Worm (Caenorhabditis elegans) whole organism, L1 larva: Measurements from ENCODE around the gene F46B6.5.

ENCODE experiments used
- C16A3.4 ChIP-seq: fragments of 150-350 bp; optimal IDR thresholded peaks from 2 replicates; lab custom pipeline; 2014; ENCODE audit warnings: missing biosample characterization, missing genetic modification characterization
- C34B4.2 ChIP-seq: sonication (generic microtip); optimal IDR thresholded peaks from 2 replicates; lab custom pipeline; 2017; ENCODE audit warnings: mild to moderate bottlenecking, missing genetic modification characterization, missing compliant biosample characterization
- F16B12.6 ChIP-seq: fragments of 150-350 bp; optimal IDR thresholded peaks from 2 replicates; lab custom pipeline; 2014; ENCODE audit warnings: missing biosample characterization, missing genetic modification characterization
- ama-1 ChIP-seq: fragments of 150-350 bp; optimal IDR thresholded peaks from 2 replicates; lab custom pipeline; 2014
- blmp-1 ChIP-seq: fragments of 150-350 bp; optimal IDR thresholded peaks from 2 replicates; lab custom pipeline; 2014; ENCODE audit warnings: missing biosample characterization, missing genetic modification characterization
- ceh-82 ChIP-seq, 3 experiments: fragments of 150-350 bp in 1 of 3; sonication (generic microtip) in 2 of 3; optimal IDR thresholded peaks; 2 replicates each; lab custom pipeline; 2014 to 2017; ENCODE audit warnings: missing biosample characterization in 3 of 3, missing genetic modification characterization in 3 of 3
- ceh-88 ChIP-seq: fragments of 200-800 bp; sonication (Bioruptor generic); IDR thresholded peaks from 2 replicates; pipeline ENCODE4 v1.3.6; 2022; ENCODE audit warnings: missing genetic modification characterization, missing compliant biosample characterization
- dsc-1 ChIP-seq: sonication (generic microtip); optimal IDR thresholded peaks from 2 replicates; lab custom pipeline; 2016; ENCODE audit warnings: mild to moderate bottlenecking, missing genetic modification characterization, missing compliant biosample characterization
- efl-1 ChIP-seq, 4 experiments: fragments of 150-350 bp; optimal IDR thresholded peaks in 3 of 4; peaks in 1 of 4; 1 replicate in 1 of 4; 2 replicates in 3 of 4; lab custom pipeline; 2014; ENCODE audit warnings: missing biosample characterization in 2 of 4, missing genetic modification characterization in 2 of 4, missing genetic modification reagents in 2 of 4
- efl-3 ChIP-seq: fragments of 200-800 bp; sonication (Bioruptor generic); optimal IDR thresholded peaks from 2 replicates; lab custom pipeline; 2018; ENCODE audit warnings: mild to moderate bottlenecking, missing genetic modification characterization, missing compliant biosample characterization
- egl-27 ChIP-seq, 2 experiments: fragments of 150-350 bp in 1 of 2; sonication (generic microtip); optimal IDR thresholded peaks; 3 replicates each; lab custom pipeline; 2017 to 2018; ENCODE audit warnings: missing biosample characterization in 2 of 2, missing genetic modification characterization in 2 of 2, missing genetic modification reagents in 2 of 2
- elt-2 ChIP-seq: sonication (generic microtip); optimal IDR thresholded peaks from 2 replicates; lab custom pipeline; 2016; ENCODE audit warnings: missing genetic modification characterization, mild to moderate bottlenecking, inconsistent platforms, missing compliant biosample characterization, missing genetic modification reagents
- fkh-10 ChIP-seq: sonication (generic microtip); optimal IDR thresholded peaks from 2 replicates; lab custom pipeline; 2017; ENCODE audit warnings: missing biosample characterization, missing genetic modification reagents, missing genetic modification characterization
- fkh-8 ChIP-seq: sonication (generic microtip); optimal IDR thresholded peaks from 2 replicates; lab custom pipeline; 2016; ENCODE audit warnings: mild to moderate bottlenecking, missing genetic modification characterization, missing compliant biosample characterization
- fos-1 ChIP-seq: fragments of 150-350 bp; optimal IDR thresholded peaks from 2 replicates; lab custom pipeline; 2014; ENCODE audit warnings: missing biosample characterization, missing genetic modification characterization
- hlh-17 ChIP-seq: fragments of 200-800 bp; sonication (Bioruptor generic); optimal IDR thresholded peaks from 2 replicates; lab custom pipeline; 2018; ENCODE audit warnings: missing genetic modification characterization, mild to moderate bottlenecking, missing compliant biosample characterization, moderate library complexity, borderline replicate concordance
- hlh-4 ChIP-seq: sonication (generic microtip); optimal IDR thresholded peaks from 2 replicates; lab custom pipeline; 2016; ENCODE audit warnings: mild to moderate bottlenecking, missing genetic modification characterization, missing compliant biosample characterization
- irx-1 ChIP-seq: sonication (generic microtip); optimal IDR thresholded peaks from 2 replicates; lab custom pipeline; 2016; ENCODE audit warnings: missing genetic modification characterization, missing compliant biosample characterization
- isw-1 ChIP-seq: fragments of 200-800 bp; sonication (Bioruptor generic); IDR thresholded peaks from 2 replicates; pipeline ENCODE4 v1.3.6; 2022; ENCODE audit warnings: missing genetic modification characterization, missing compliant biosample characterization
- jun-1 ChIP-seq: fragments of 150-350 bp; optimal IDR thresholded peaks from 2 replicates; lab custom pipeline; 2014; ENCODE audit warnings: missing biosample characterization, missing genetic modification reagents, missing genetic modification characterization
- lin-13 ChIP-seq: fragments of 150-350 bp; optimal IDR thresholded peaks from 2 replicates; lab custom pipeline; 2014; ENCODE audit warnings: missing biosample characterization, missing genetic modification reagents, missing genetic modification characterization
- lin-39 ChIP-seq: fragments of 150-350 bp; optimal IDR thresholded peaks from 2 replicates; lab custom pipeline; 2014; ENCODE audit warnings: missing biosample characterization, missing genetic modification reagents, missing genetic modification characterization
- lsy-2 ChIP-seq, 2 experiments: fragments of 150-350 bp; optimal IDR thresholded peaks; 2 replicates each; lab custom pipeline; 2014; ENCODE audit warnings: missing biosample characterization in 2 of 2, missing genetic modification characterization in 2 of 2
- nhr-11 ChIP-seq: fragments of 150-350 bp; optimal IDR thresholded peaks from 2 replicates; lab custom pipeline; 2014; ENCODE audit warnings: missing biosample characterization, missing genetic modification characterization
- nhr-12 ChIP-seq: sonication (generic microtip); optimal IDR thresholded peaks from 2 replicates; lab custom pipeline; 2017; ENCODE audit warnings: missing biosample characterization, missing genetic modification characterization
- nhr-19 ChIP-seq: fragments of 200-800 bp; sonication (Bioruptor generic); conservative IDR thresholded peaks from 2 replicates; pipeline ENCODE4 v1.3.6; 2022; ENCODE audit warnings: missing genetic modification characterization, missing compliant biosample characterization
- nhr-20 ChIP-seq: sonication (generic microtip); optimal IDR thresholded peaks from 2 replicates; lab custom pipeline; 2016; ENCODE audit warnings: mild to moderate bottlenecking, missing genetic modification characterization, missing compliant biosample characterization
- nhr-237 ChIP-seq: fragments of 150-350 bp; optimal IDR thresholded peaks from 2 replicates; lab custom pipeline; 2014; ENCODE audit warnings: missing biosample characterization, missing genetic modification characterization
- nhr-47 ChIP-seq: sonication (generic microtip); optimal IDR thresholded peaks from 2 replicates; lab custom pipeline; 2016; ENCODE audit warnings: mild to moderate bottlenecking, missing genetic modification characterization, moderate library complexity, missing compliant biosample characterization
- nhr-76 ChIP-seq: sonication (generic microtip); optimal IDR thresholded peaks from 2 replicates; lab custom pipeline; 2017; ENCODE audit warnings: missing biosample characterization, missing genetic modification characterization
- nhr-85 ChIP-seq: sonication (generic microtip); peaks from one replicate; lab custom pipeline; 2016; ENCODE audit warnings: missing genetic modification characterization, inconsistent platforms, missing compliant biosample characterization
- nhr-90 ChIP-seq: sonication (generic microtip); optimal IDR thresholded peaks from 2 replicates; lab custom pipeline; 2016; ENCODE audit warnings: mild to moderate bottlenecking, missing genetic modification characterization, missing compliant biosample characterization; ENCODE audit not compliant: poor library complexity
- skn-1 ChIP-seq: fragments of 150-350 bp; optimal IDR thresholded peaks from 2 replicates; lab custom pipeline; 2014; ENCODE audit warnings: missing biosample characterization, missing genetic modification characterization
- snpc-4 ChIP-seq: fragments of 150-350 bp; optimal IDR thresholded peaks from 2 replicates; lab custom pipeline; 2014; ENCODE audit warnings: missing biosample characterization, missing genetic modification characterization
- snu-23 ChIP-seq: sonication (generic microtip); optimal IDR thresholded peaks from 2 replicates; lab custom pipeline; 2016; ENCODE audit warnings: missing genetic modification characterization, missing compliant biosample characterization
- sox-4 ChIP-seq: sonication (generic microtip); optimal IDR thresholded peaks from 2 replicates; lab custom pipeline; 2016; ENCODE audit warnings: missing genetic modification characterization, missing compliant biosample characterization
- sup-37 ChIP-seq: fragments of 200-800 bp; sonication (Bioruptor generic); optimal IDR thresholded peaks from 2 replicates; lab custom pipeline; 2018; ENCODE audit warnings: mild to moderate bottlenecking, missing genetic modification characterization, missing compliant biosample characterization
- tbx-2 ChIP-seq: sonication (generic microtip); optimal IDR thresholded peaks from 2 replicates; lab custom pipeline; 2016; ENCODE audit warnings: missing genetic modification characterization, missing compliant biosample characterization
- tlp-1 ChIP-seq: fragments of 150-350 bp; optimal IDR thresholded peaks from 2 replicates; lab custom pipeline; 2014; ENCODE audit warnings: missing biosample characterization, missing genetic modification characterization
- unc-130 ChIP-seq: fragments of 150-350 bp; optimal IDR thresholded peaks from 2 replicates; lab custom pipeline; 2017; ENCODE audit warnings: missing biosample characterization, missing genetic modification characterization, inconsistent platforms
- unc-86 ChIP-seq: sonication (generic microtip); optimal IDR thresholded peaks from 2 replicates; lab custom pipeline; 2016; ENCODE audit warnings: missing genetic modification characterization, missing compliant biosample characterization
- unc-98 ChIP-seq: fragments of 200-800 bp; sonication (Bioruptor generic); IDR thresholded peaks from 2 replicates; pipeline ENCODE4 v1.3.6; 2022; ENCODE audit warnings: missing genetic modification characterization, missing compliant biosample characterization
- vab-15 ChIP-seq: sonication (generic microtip); optimal IDR thresholded peaks from 2 replicates; lab custom pipeline; 2017; ENCODE audit warnings: missing genotype, mild to moderate bottlenecking, missing genetic modification characterization, missing compliant biosample characterization
- xbp-1 ChIP-seq: sonication (generic microtip); optimal IDR thresholded peaks from 2 replicates; lab custom pipeline; 2016; ENCODE audit warnings: missing genetic modification characterization, missing compliant biosample characterization
- zag-1 ChIP-seq: fragments of 150-350 bp; optimal IDR thresholded peaks from 2 replicates; lab custom pipeline; 2014; ENCODE audit warnings: missing biosample characterization, missing genetic modification characterization
- zip-4 ChIP-seq: fragments of 200-800 bp; sonication (Bioruptor generic); optimal IDR thresholded peaks from 2 replicates; lab custom pipeline; 2018; ENCODE audit warnings: mild to moderate bottlenecking, missing genetic modification characterization, moderate library complexity, missing compliant biosample characterization
- ztf-11 ChIP-seq, 2 experiments: sonication (generic microtip); optimal IDR thresholded peaks; 2 replicates each; lab custom pipeline; 2016 to 2017; ENCODE audit warnings: missing genetic modification characterization in 2 of 2, missing biosample characterization in 1 of 2, missing compliant biosample characterization in 1 of 2
- ztf-4 ChIP-seq: fragments of 150-350 bp; optimal IDR thresholded peaks from 2 replicates; lab custom pipeline; 2014; ENCODE audit warnings: missing biosample characterization, missing genetic modification characterization

F46B6.5 gene

DNA sequence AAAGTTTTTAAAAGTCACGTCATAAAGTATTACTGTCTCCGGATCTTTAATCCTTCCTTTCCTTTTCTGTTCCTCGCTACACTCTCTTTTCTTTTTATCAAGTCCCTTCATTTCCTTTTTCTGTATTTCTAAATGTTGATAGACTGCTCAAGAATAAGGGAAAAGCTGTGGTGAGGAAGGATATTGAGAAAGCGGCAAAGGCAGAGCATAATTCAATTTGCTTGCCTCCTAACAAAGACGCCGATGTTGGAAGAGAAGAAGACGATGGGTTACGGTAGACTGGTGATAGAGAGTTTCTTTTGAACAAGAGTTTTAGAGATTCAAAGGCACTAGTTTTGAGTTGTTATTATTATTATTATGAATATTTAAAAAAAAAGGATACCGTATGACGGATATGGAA lies 17.2 kb downstream of the F46B6.5 start (continued):
- peak; percentile 48 to 85 for TF ChIP-seq lsy-2 (tag; optimal IDR thresholded peaks at IDR 0.05; lab: Kevin White, UChicago)
- TF ChIP-seq nhr-11, result no peak
- TF ChIP-seq tbx-2 (tag; lab: Kevin White, UChicago), result peak; percentile 17
- TF ChIP-seq sox-4 (tag; lab: Kevin White, UChicago), result no peak
- TF ChIP-seq nhr-19 (GFP tag; lab: Robert Waterston, UW), result no peak
- TF ChIP-seq sup-37 (GFP tag; lab: Kevin White, UChicago), result no peak
- peak; percentile 30 for TF ChIP-seq nhr-47 (tag; lab: Kevin White, UChicago)
- no peak for TF ChIP-seq vab-15 (tag; lab: Kevin White, UChicago)
- no peak for TF ChIP-seq elt-2 (tag; lab: Kevin White, UChicago)
- no peak for TF ChIP-seq zag-1 (tag; lab: Kevin White, UChicago)
- peak; percentile 98 for TF ChIP-seq fkh-10 (GFP tag; lab: Kevin White, UChicago)
- TF ChIP-seq ceh-82 (tag; optimal IDR thresholded peaks at IDR 0.05; lab: Kevin White, UChicago), result no peak
- TF ChIP-seq unc-98, result no peak
- TF ChIP-seq tlp-1 (tag; lab: Kevin White, UChicago), result no peak
- no peak for TF ChIP-seq fkh-8 (tag; lab: Kevin White, UChicago)
- no peak for TF ChIP-seq F16B12.6
- no peak for TF ChIP-seq hlh-4
- no peak for TF ChIP-seq blmp-1 (tag; lab: Kevin White, UChicago)
- TF ChIP-seq nhr-237, result no peak
- no peak for TF ChIP-seq efl-3 (GFP tag; lab: Kevin White, UChicago)
- no peak for TF ChIP-seq dsc-1 (tag; lab: Kevin White, UChicago)
- TF ChIP-seq nhr-90 (tag; lab: Kevin White, UChicago), result no peak
- peak in 1 of 2 experiments; percentile 8 for TF ChIP-seq efl-1 (optimal IDR thresholded peaks at IDR 0.05; lab: Kevin White, UChicago)
- TF ChIP-seq efl-1 (GFP tag; optimal IDR thresholded peaks at IDR 0.05 in 1 of 2; lab: Kevin White, UChicago), result no peak
- no peak for TF ChIP-seq jun-1
- TF ChIP-seq lin-39 (tag; lab: Kevin White, UChicago), result no peak
- no peak for TF ChIP-seq ceh-88
- TF ChIP-seq skn-1 (tag; lab: Kevin White, UChicago), result no peak
- no peak for TF ChIP-seq isw-1 (GFP tag; lab: Robert Waterston, UW)
- TF ChIP-seq unc-130, result no peak
- no peak for TF ChIP-seq C34B4.2
- no peak for TF ChIP-seq ztf-11 (tag; optimal IDR thresholded peaks at IDR 0.05; lab: Kevin White, UChicago)
- no peak for TF ChIP-seq snu-23 (GFP tag; lab: Kevin White, UChicago)
- TF ChIP-seq ama-1 (lab: Kevin White, UChicago), result no peak
- no peak for TF ChIP-seq nhr-12
- TF ChIP-seq xbp-1 (tag; lab: Kevin White, UChicago), result no peak

ce11 chrV:9764552-9764951 lies 18.3 kb downstream of the F46B6.5 start:
- no peak for TF ChIP-seq nhr-20 (tag; lab: Kevin White, UChicago)
- TF ChIP-seq sox-4 (tag; lab: Kevin White, UChicago), result no peak
- no peak for TF ChIP-seq efl-1 (optimal IDR thresholded peaks at IDR 0.05; lab: Kevin White, UChicago)
- TF ChIP-seq efl-1 (GFP tag; optimal IDR thresholded peaks at IDR 0.05 in 1 of 2; lab: Kevin White, UChicago), result peak in 1 of 2 experiments; percentile 30
- TF ChIP-seq unc-86 (tag; lab: Kevin White, UChicago), result no peak

- no peak for TF ChIP-seq zip-4 (GFP tag; lab: Kevin White, UChicago)
- TF ChIP-seq unc-86 (tag; lab: Kevin White, UChicago), result no peak
- TF ChIP-seq irx-1 (tag; lab: Kevin White, UChicago), result no peak
- no peak for TF ChIP-seq egl-27 (tag; optimal IDR thresholded peaks at IDR 0.05; lab: Kevin White, UChicago)
- TF ChIP-seq hlh-17 (GFP tag; lab: Kevin White, UChicago), result no peak
- TF ChIP-seq efl-1 (optimal IDR thresholded peaks at IDR 0.05; lab: Kevin White, UChicago), result no peak
- no peak for TF ChIP-seq efl-1 (GFP tag; optimal IDR thresholded peaks at IDR 0.05 in 1 of 2; lab: Kevin White, UChicago)
- TF ChIP-seq fos-1 (tag; lab: Kevin White, UChicago), result no peak
- no peak for TF ChIP-seq C16A3.4 (tag; lab: Kevin White, UChicago)
- no peak for TF ChIP-seq nhr-76 (tag; lab: Kevin White, UChicago)
- TF ChIP-seq F16B12.6, result no peak
- TF ChIP-seq ztf-4 (tag; lab: Kevin White, UChicago), result no peak
- no peak for TF ChIP-seq nhr-85 (tag; lab: Kevin White, UChicago)
- no peak for TF ChIP-seq tlp-1 (tag; lab: Kevin White, UChicago)
- TF ChIP-seq C34B4.2, result no peak
- TF ChIP-seq lin-13, result no peak
- TF ChIP-seq snpc-4 (tag; lab: Kevin White, UChicago), result no peak
- no peak for TF ChIP-seq skn-1 (tag; lab: Kevin White, UChicago)
- TF ChIP-seq ama-1 (lab: Kevin White, UChicago), result no peak
- TF ChIP-seq, all 84 proteins: peak for 0
Measured at ce11 chrV:9763759-9764158, 19.1 kb downstream of the F46B6.5 start.
